Fruit fly (Drosophila melanogaster) whole organism, prepupa: Measurements from ENCODE around the gene CG14079.

Experiments
- Blimp-1 ChIP-seq: fragments of 200-800 bp; sonication (Bioruptor generic); optimal IDR thresholded peaks from 3 replicates; lab custom pipeline; 2017; ENCODE audit warnings: missing biosample characterization, missing genetic modification characterization, mild to moderate bottlenecking, moderate library complexity, missing genetic modification reagents
- CG10631 ChIP-seq: fragments of 200-800 bp; sonication (Bioruptor generic); optimal IDR thresholded peaks from 2 replicates; lab custom pipeline; 2016; ENCODE audit warnings: missing biosample characterization, missing genetic modification characterization
- CG10669 ChIP-seq: fragments of 200-800 bp; sonication (Bioruptor generic); optimal IDR thresholded peaks from 3 replicates; lab custom pipeline; 2018; ENCODE audit warnings: missing biosample characterization, mild to moderate bottlenecking, missing genetic modification characterization, moderate library complexity
- CG11762 ChIP-seq: fragments of 200-800 bp; sonication (Bioruptor generic); optimal IDR thresholded peaks from 3 replicates; lab custom pipeline; 2016; ENCODE audit warnings: missing biosample characterization, missing genetic modification characterization; ENCODE audit not compliant: insufficient read depth
- CG11902 ChIP-seq: fragments of 200-800 bp; sonication (Bioruptor generic); optimal IDR thresholded peaks from 3 replicates; lab custom pipeline; 2016; ENCODE audit warnings: missing biosample characterization, missing genetic modification characterization
- CG15336 ChIP-seq: fragments of 200-800 bp; sonication (Bioruptor generic); IDR thresholded peaks from 2 replicates; pipeline ENCODE4 v1.3.6; 2022; ENCODE audit warnings: missing biosample characterization, missing genetic modification characterization
- CG1621 ChIP-seq: fragments of 200-800 bp; sonication (Bioruptor generic); optimal IDR thresholded peaks from 3 replicates; lab custom pipeline; 2018; ENCODE audit warnings: missing biosample characterization, mild to moderate bottlenecking, missing genetic modification characterization
- CG31627 ChIP-seq: fragments of 200-800 bp; sonication (Bioruptor generic); optimal IDR thresholded peaks from 3 replicates; lab custom pipeline; 2016; ENCODE audit warnings: missing biosample characterization, missing genetic modification characterization
- CG3919 ChIP-seq: fragments of 200-800 bp; sonication (Bioruptor generic); optimal IDR thresholded peaks from 3 replicates; lab custom pipeline; 2016; ENCODE audit warnings: missing biosample characterization, missing genetic modification characterization
- CG4318 ChIP-seq: fragments of 200-800 bp; sonication (Bioruptor generic); optimal IDR thresholded peaks from 3 replicates; lab custom pipeline; 2017; ENCODE audit warnings: missing biosample characterization, mild to moderate bottlenecking, missing genetic modification characterization
- CG6163 ChIP-seq: fragments of 200-800 bp; sonication (Bioruptor generic); IDR thresholded peaks from 3 replicates; pipeline ENCODE4 v1.3.6; 2022; ENCODE audit warnings: missing biosample characterization, missing genetic modification characterization
- CG6808 ChIP-seq: fragments of 200-800 bp; sonication (Bioruptor generic); optimal IDR thresholded peaks from 3 replicates; lab custom pipeline; 2017; ENCODE audit warnings: missing biosample characterization, missing genetic modification characterization, mild to moderate bottlenecking, moderate library complexity, missing genetic modification reagents
- CG6854 ChIP-seq: fragments of 200-800 bp; sonication (Bioruptor generic); optimal IDR thresholded peaks from 2 replicates; lab custom pipeline; 2017; ENCODE audit warnings: missing biosample characterization, mild to moderate bottlenecking, missing genetic modification characterization
- CG7368 ChIP-seq: fragments of 200-800 bp; sonication (Bioruptor generic); optimal IDR thresholded peaks from 3 replicates; lab custom pipeline; 2016; ENCODE audit warnings: missing biosample characterization, missing genetic modification characterization
- CG8119 ChIP-seq: fragments of 200-800 bp; sonication (Bioruptor generic); IDR thresholded peaks from 3 replicates; pipeline ENCODE4 v1.3.6; 2022; ENCODE audit warnings: missing biosample characterization, missing genetic modification characterization
- CG8319 ChIP-seq: fragments of 200-800 bp; sonication (Bioruptor generic); optimal IDR thresholded peaks from 3 replicates; lab custom pipeline; 2016; ENCODE audit warnings: missing biosample characterization, missing genetic modification characterization
- CG8632 ChIP-seq: fragments of 200-800 bp; sonication (Bioruptor generic); optimal IDR thresholded peaks from 3 replicates; lab custom pipeline; 2016; ENCODE audit warnings: missing biosample characterization, missing genetic modification characterization
- CG9139 ChIP-seq: fragments of 200-800 bp; sonication (Bioruptor generic); optimal IDR thresholded peaks from 3 replicates; lab custom pipeline; 2017; ENCODE audit warnings: missing biosample characterization, mild to moderate bottlenecking, missing genetic modification characterization
- Eip75B ChIP-seq: fragments of 200-800 bp; sonication (Bioruptor generic); optimal IDR thresholded peaks from 3 replicates; lab custom pipeline; 2016; ENCODE audit warnings: missing biosample characterization, missing genetic modification characterization
- Eip78C ChIP-seq: fragments of 200-800 bp; sonication (Bioruptor generic); peaks from one replicate; lab custom pipeline; 2016; ENCODE audit warnings: missing biosample characterization, missing genetic modification characterization
- Eip93F ChIP-seq: fragments of 200-800 bp; sonication (Bioruptor generic); optimal IDR thresholded peaks from 2 replicates; lab custom pipeline; 2016; ENCODE audit warnings: missing biosample characterization, mild to moderate bottlenecking, missing genetic modification characterization
- Ets21C ChIP-seq: fragments of 200-800 bp; sonication (Bioruptor generic); optimal IDR thresholded peaks from 3 replicates; lab custom pipeline; 2016; ENCODE audit warnings: missing biosample characterization, missing genetic modification characterization
- Ets96B ChIP-seq: fragments of 200-800 bp; optimal IDR thresholded peaks from 2 replicates; lab custom pipeline; 2019; ENCODE audit warnings: missing biosample characterization, mild to moderate bottlenecking, missing genetic modification characterization, moderate library complexity
- Gug ChIP-seq: fragments of 200-800 bp; sonication (Bioruptor generic); IDR thresholded peaks from 2 replicates; pipeline ENCODE4 v1.3.6; 2022; ENCODE audit warnings: missing biosample characterization, missing genetic modification characterization
- Hr39 ChIP-seq: fragments of 200-800 bp; sonication (Bioruptor generic); optimal IDR thresholded peaks from 2 replicates; lab custom pipeline; 2016; ENCODE audit warnings: missing biosample characterization, missing genetic modification characterization
- Hr4 ChIP-seq: fragments of 200-800 bp; sonication (Bioruptor generic); optimal IDR thresholded peaks from 3 replicates; lab custom pipeline; 2016; ENCODE audit warnings: missing biosample characterization, missing genetic modification characterization
- OdsH ChIP-seq: fragments of 200-800 bp; sonication (Bioruptor generic); optimal IDR thresholded peaks from 3 replicates; lab custom pipeline; 2016; ENCODE audit warnings: missing biosample characterization, missing genetic modification characterization
- Smox ChIP-seq: fragments of 200-800 bp; sonication (Bioruptor generic); optimal IDR thresholded peaks from 3 replicates; lab custom pipeline; 2016; ENCODE audit warnings: missing biosample characterization, missing genetic modification characterization
- Sox102F ChIP-seq: fragments of 200-800 bp; sonication (Bioruptor generic); optimal IDR thresholded peaks from 2 replicates; lab custom pipeline; 2016; ENCODE audit warnings: missing biosample characterization, mild to moderate bottlenecking, missing genetic modification characterization
- Sox14 ChIP-seq: fragments of 200-800 bp; sonication (Bioruptor generic); optimal IDR thresholded peaks from 3 replicates; lab custom pipeline; 2016; ENCODE audit warnings: missing biosample characterization, missing genetic modification characterization
- Sox15 ChIP-seq: fragments of 200-800 bp; sonication (Bioruptor generic); optimal IDR thresholded peaks from 3 replicates; lab custom pipeline; 2016; ENCODE audit warnings: missing biosample characterization, missing genetic modification characterization
- acj6 ChIP-seq: fragments of 200-800 bp; sonication (Bioruptor generic); optimal IDR thresholded peaks from 3 replicates; lab custom pipeline; 2016; ENCODE audit warnings: missing biosample characterization, missing genetic modification characterization
- cyc ChIP-seq: fragments of 200-800 bp; sonication (Bioruptor generic); optimal IDR thresholded peaks from 3 replicates; lab custom pipeline; 2016; ENCODE audit warnings: missing biosample characterization, missing genetic modification characterization
- dsx ChIP-seq: fragments of 200-800 bp; optimal IDR thresholded peaks from 3 replicates; lab custom pipeline; 2019; ENCODE audit warnings: missing biosample characterization, mild to moderate bottlenecking, missing genetic modification characterization, moderate library complexity; ENCODE audit not compliant: poor library complexity, severe bottlenecking
- eg ChIP-seq: fragments of 200-800 bp; sonication (Bioruptor generic); IDR thresholded peaks from 3 replicates; pipeline ENCODE4 v1.3.6; 2022; ENCODE audit warnings: missing biosample characterization, missing genetic modification characterization
- esn ChIP-seq: fragments of 200-800 bp; sonication (Bioruptor generic); optimal IDR thresholded peaks from 2 replicates; lab custom pipeline; 2016; ENCODE audit warnings: missing biosample characterization, mild to moderate bottlenecking, missing genetic modification characterization, moderate library complexity
- fd59A ChIP-seq: fragments of 200-800 bp; sonication (Bioruptor generic); optimal IDR thresholded peaks from 2 replicates; lab custom pipeline; 2017; ENCODE audit warnings: missing biosample characterization, mild to moderate bottlenecking, missing genetic modification characterization, missing genetic modification reagents
- fkh ChIP-seq: fragments of 200-800 bp; sonication (Bioruptor generic); optimal IDR thresholded peaks from 3 replicates; lab custom pipeline; 2017; ENCODE audit warnings: missing biosample characterization, mild to moderate bottlenecking, missing genetic modification characterization, moderate library complexity
- lz ChIP-seq: fragments of 200-800 bp; sonication (Bioruptor generic); optimal IDR thresholded peaks from 3 replicates; lab custom pipeline; 2016; ENCODE audit warnings: missing biosample characterization, missing genetic modification characterization
- pdm3 ChIP-seq: fragments of 200-800 bp; sonication (Bioruptor generic); optimal IDR thresholded peaks from 3 replicates; lab custom pipeline; 2016; ENCODE audit warnings: missing biosample characterization, missing genetic modification characterization
- spab ChIP-seq: fragments of 200-800 bp; sonication (Bioruptor generic); optimal IDR thresholded peaks from 2 replicates; lab custom pipeline; 2017; ENCODE audit warnings: missing biosample characterization, mild to moderate bottlenecking, missing genetic modification characterization, missing genetic modification reagents
- ss ChIP-seq, 2 experiments: fragments of 200-800 bp; sonication (Bioruptor generic); optimal IDR thresholded peaks; 2 replicates in 1 of 2; 3 replicates in 1 of 2; lab custom pipeline; 2017 to 2018; ENCODE audit warnings: mild to moderate bottlenecking in 2 of 2, missing biosample characterization in 2 of 2, missing genetic modification characterization in 2 of 2, moderate library complexity in 1 of 2
- svp ChIP-seq: fragments of 200-800 bp; sonication (Bioruptor generic); peaks from one replicate; lab custom pipeline; 2016; ENCODE audit warnings: missing biosample characterization, missing genetic modification characterization
- topi ChIP-seq: fragments of 200-800 bp; sonication (Bioruptor generic); optimal IDR thresholded peaks from 3 replicates; lab custom pipeline; 2016; ENCODE audit warnings: missing biosample characterization, missing genetic modification characterization

The CG14079 gene

dm6 chr3L:19086364-19087200 is 11.2 kb upstream of the CG14079 start, which contains the start of gene Mkp3 (continued):
- TF ChIP-seq Eip78C (GFP tag; lab: Kevin White, UChicago), result peak; percentile 95
- TF ChIP-seq CG6854 (GFP tag; lab: Kevin White, UChicago), result peak; percentile 74
- peak; percentile 91 for TF ChIP-seq Ets96B (tag; lab: Kevin White, UChicago)
- peak; percentile 81 for TF ChIP-seq Eip93F
- peak; percentile 79 for TF ChIP-seq CG9139
- TF ChIP-seq CG3919, result peak; percentile 85
- peak; percentile 85 for TF ChIP-seq CG8632 (GFP tag; lab: Kevin White, UChicago)
- peak; percentile 64 for TF ChIP-seq CG7368 (GFP tag; lab: Kevin White, UChicago)
- TF ChIP-seq spab (GFP tag; lab: Kevin White, UChicago), result peak; percentile 89
- peak; percentile 61 for TF ChIP-seq Sox15 (GFP tag; lab: Kevin White, UChicago)
- peak; percentile 61 for TF ChIP-seq CG8319 (GFP tag; lab: Kevin White, UChicago)
- TF ChIP-seq CG1621 (tag; lab: Kevin White, UChicago), result peak; percentile 75
- peak; percentile 75 for TF ChIP-seq pdm3 (GFP tag; lab: Kevin White, UChicago)
- peak; percentile 55 for TF ChIP-seq CG11902 (GFP tag; lab: Kevin White, UChicago)
- peak; percentile 59 for TF ChIP-seq Smox (GFP tag; lab: Kevin White, UChicago)
- peak; percentile 14 for TF ChIP-seq Ets21C

- no peak for TF ChIP-seq Sox14
- TF ChIP-seq CG11762 (GFP tag; lab: Kevin White, UChicago), result no peak
- TF ChIP-seq acj6 (GFP tag; lab: Kevin White, UChicago), result peak; percentile 33
- TF ChIP-seq Sox102F (GFP tag; lab: Kevin White, UChicago), result no peak
- no peak for TF ChIP-seq pdm3 (GFP tag; lab: Kevin White, UChicago)
- TF ChIP-seq CG11902 (GFP tag; lab: Kevin White, UChicago), result no peak
- peak; percentile 49 for TF ChIP-seq CG8632 (GFP tag; lab: Kevin White, UChicago)
- TF ChIP-seq CG1621 (tag; lab: Kevin White, UChicago), result no peak
- TF ChIP-seq CG6808 (GFP tag; lab: Kevin White, UChicago), result no peak
- no peak for TF ChIP-seq CG9139
- no peak for TF ChIP-seq Smox (GFP tag; lab: Kevin White, UChicago)
- TF ChIP-seq Ets96B (tag; lab: Kevin White, UChicago), result peak; percentile 33
- TF ChIP-seq Blimp-1 (GFP tag; lab: Kevin White, UChicago), result peak; percentile 9
- TF ChIP-seq fkh (GFP tag; lab: Kevin White, UChicago), result no peak
- no peak for TF ChIP-seq Eip75B (GFP tag; lab: Kevin White, UChicago)
- peak; percentile 40 for TF ChIP-seq svp
- no peak for TF ChIP-seq Hr39 (GFP tag; lab: Kevin White, UChicago)
- TF ChIP-seq topi, result peak; percentile 15
- peak in 1 of 2 experiments; percentile 9 for TF ChIP-seq ss (GFP tag; optimal IDR thresholded peaks at IDR 0.05; lab: Kevin White, UChicago)
- TF ChIP-seq lz (GFP tag; lab: Kevin White, UChicago), result no peak
- TF ChIP-seq CG10631, result peak; percentile 33
- TF ChIP-seq CG4318, result no peak
- peak; percentile 19 for TF ChIP-seq OdsH (GFP tag; lab: Kevin White, UChicago)
- TF ChIP-seq Eip93F, result no peak
- peak; percentile 40; the same call in 1 of the 2 replicates for TF ChIP-seq CG15336 (GFP tag; lab: Robert Waterston, UW)
- peak; percentile 10 for TF ChIP-seq spab (GFP tag; lab: Kevin White, UChicago)
- no peak for TF ChIP-seq CG10669
- peak; percentile 37; the same call in 1 of the 3 replicates for TF ChIP-seq eg (GFP tag; lab: Robert Waterston, UW)
- TF ChIP-seq dsx (GFP tag; lab: Kevin White, UChicago), result peak; percentile 11
- TF ChIP-seq cyc (GFP tag; lab: Kevin White, UChicago), result peak; percentile 19
- TF ChIP-seq Gug (GFP tag; lab: Robert Waterston, UW), result no peak
- TF ChIP-seq fd59A (GFP tag; lab: Kevin White, UChicago), result no peak
- no peak for TF ChIP-seq CG6163 (GFP tag; lab: Robert Waterston, UW)
- TF ChIP-seq CG8119 (GFP tag; lab: Robert Waterston, UW), result no peak
- TF ChIP-seq CG31627 (GFP tag; lab: Kevin White, UChicago), result peak; percentile 0
- peak; percentile 28 for TF ChIP-seq esn (GFP tag; lab: Kevin White, UChicago)
- TF ChIP-seq Hr4 (GFP tag; lab: Kevin White, UChicago), result no peak
Measured at dm6 chr3L:19087369-19088275, 10.2 kb upstream of the CG14079 start.
